Fruit fly (Drosophila melanogaster) whole organism, larva: Measurements from ENCODE around the gene eca.

Experiments
- noc ChIP-seq: fragments of 200-800 bp; sonication (Bioruptor generic); optimal IDR thresholded peaks from 3 replicates; lab custom pipeline; 2019; ENCODE audit warnings: missing biosample characterization, mild to moderate bottlenecking, missing genetic modification characterization, moderate library complexity

The eca gene

DNA sequence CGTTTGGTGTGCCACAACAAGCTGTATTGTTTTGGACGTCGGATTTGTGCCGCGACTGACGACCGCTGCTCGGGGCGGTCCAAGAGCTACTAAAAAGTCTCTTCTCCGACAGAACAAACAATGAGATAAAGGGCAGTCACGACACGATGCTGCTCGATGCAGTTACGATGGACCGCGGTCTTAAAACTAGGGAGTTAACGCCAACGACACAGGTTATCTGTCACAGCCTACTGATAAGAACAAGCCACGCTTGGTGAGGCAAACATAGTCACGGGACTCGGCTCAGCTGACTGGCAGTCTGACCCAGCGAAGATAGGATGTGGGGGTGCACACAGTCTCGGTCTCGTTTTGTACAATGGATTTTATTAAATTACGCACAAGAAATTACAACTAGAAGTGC is 1.2 kb downstream of the eca start, which contains the start of gene CG9444:
Gene CG9444 (minus strand): TSS at position 140 of the 400 bp plus-strand sequence.
- TF ChIP-seq noc (tag; lab: Kevin White, UChicago), result no peak

DNA sequence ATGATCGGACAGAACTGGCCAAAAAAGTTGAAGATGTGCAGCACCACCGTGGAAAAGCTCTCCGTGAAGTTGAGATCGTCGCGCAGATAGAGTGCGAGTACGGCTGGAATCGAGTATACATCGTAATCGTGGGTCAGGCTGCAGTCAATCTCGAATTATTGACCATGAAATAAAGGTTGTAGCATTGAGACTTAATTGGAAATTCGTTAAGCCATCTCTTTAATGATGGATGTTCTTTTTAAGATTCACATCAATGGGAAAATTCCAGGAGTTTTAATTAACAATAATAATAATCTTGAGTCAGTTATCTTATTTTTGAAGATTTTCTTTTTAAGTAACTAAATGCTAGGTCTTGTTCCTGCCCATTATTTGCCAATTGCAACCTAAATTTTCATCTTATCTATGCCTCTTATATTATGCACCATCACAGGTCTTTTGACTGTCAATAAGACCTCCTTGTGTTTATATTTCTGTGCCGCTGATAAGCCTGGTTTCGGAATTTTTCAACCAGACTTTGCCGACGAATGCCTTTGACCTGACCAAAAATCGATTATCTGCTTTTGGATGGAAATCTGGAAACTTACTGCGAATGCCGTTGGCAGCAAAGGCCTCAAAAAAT is 2.1 kb downstream of the eca start:
- TF ChIP-seq noc (tag; lab: Kevin White, UChicago), result no peak

DNA sequence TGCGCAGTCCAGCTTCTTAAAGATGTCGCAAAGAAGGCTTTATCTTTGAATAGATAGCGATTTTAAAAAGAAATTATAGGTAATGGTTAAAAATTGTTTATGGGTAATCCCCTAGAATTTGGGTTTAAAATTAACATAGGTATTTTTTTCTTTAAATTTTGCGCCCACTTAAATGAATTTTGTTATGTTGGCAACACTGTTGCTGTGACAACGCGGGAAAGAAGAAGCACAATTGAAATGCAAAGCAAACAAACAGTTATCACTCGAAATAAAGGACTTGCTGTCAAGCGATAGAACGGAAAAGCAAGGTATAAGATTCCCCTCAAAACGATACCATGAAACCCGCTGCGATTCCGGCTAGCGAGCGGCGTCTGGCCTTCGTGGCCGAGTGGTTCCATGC is 5.5 kb downstream of the eca start, which contains the start of gene nmdyn-D7:
Gene nmdyn-D7 (plus strand): TSS at position 194 of the 400 bp plus-strand sequence.
- TF ChIP-seq noc (tag; lab: Kevin White, UChicago), result no peak

DNA sequence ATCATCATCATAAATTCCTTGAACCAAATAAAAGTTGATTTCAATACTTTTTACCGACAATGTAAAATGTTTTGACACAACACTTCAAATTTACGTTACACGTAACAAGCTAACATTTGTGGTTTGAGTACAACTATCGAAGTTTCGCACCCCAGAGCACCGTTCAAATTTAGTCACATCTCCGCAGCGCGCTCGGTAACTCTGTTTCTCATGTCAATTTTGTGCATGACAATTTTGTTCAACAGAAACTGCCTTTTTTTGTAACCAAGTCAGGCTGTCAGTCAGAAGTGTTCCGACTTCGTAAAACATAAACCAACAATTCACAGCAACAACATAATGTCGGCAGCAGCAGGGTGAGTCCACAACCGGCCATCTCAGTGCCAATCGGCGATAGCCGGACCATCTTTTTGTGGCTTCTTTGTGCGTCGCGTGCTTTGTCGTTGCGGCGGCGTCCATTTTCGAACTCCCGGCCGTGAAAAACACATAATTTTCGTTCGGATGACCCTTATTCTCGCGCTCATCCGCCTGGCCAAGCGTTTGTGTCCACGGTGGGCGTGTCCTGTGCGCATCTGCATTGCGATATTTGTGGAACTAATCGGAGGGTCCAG is 7.4 kb downstream of the eca start, which contains the start of gene p23:
Gene p23 (plus strand): TSS at position 194 of the 608 bp plus-strand sequence.
- TF ChIP-seq noc (tag; lab: Kevin White, UChicago), result no peak

DNA sequence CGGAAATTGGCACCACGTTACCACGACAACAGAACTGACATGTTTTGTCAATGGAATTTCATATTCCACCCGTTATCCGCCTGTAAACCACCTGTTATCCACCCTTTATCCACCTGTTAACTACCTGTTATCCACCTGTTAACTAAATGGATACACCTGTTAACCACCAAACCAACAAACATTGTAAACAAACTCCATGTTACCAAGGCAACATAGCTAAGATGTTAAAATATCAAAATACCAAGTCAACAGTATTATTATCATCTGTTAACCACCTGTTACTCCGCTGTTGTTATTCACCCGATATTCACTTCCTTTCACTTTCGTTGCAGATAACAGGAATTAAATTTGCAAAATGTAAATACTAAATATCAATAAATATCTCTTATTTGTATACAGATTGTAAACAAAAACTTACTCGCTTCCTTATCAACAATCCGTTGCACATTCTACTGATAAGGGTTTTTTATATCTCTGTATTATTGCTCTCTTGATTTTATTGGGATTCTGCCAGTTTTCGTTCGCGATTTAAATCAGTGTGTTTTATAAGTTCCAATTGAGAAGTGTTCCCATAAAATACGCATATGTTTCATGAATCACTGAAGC is 10.2 kb downstream of the eca start, which contains the start of gene Nepl12:
Gene Nepl12 (plus strand): TSS at position 556 of the 606 bp plus-strand sequence.
- no peak for TF ChIP-seq noc (tag; lab: Kevin White, UChicago)

DNA sequence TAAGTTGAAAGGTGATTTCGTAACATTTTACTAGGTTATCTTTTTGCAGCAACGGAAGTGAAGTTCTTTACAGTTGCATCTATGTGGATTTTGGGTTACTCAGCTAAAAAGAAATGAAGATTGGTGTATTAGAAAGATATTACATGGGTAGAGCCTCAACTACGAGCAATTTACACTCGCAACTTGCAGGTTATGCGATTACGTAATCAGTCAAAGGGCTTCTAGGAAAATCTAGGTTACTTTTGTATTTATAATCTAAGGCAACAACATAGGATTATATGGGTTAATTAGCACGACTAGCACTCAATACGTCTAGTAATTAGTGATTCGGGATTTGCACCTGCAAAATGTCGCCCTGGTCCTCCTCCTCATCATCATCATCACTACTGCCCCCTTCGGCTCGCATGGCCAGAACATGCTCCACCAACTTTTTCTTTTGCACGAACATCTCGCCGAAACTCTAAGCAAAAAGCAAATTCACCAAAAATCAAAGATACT is 11.0 kb downstream of the eca start, which contains the start of gene Dhc1:
Gene Dhc1 (minus strand): TSS at position 448 of the 498 bp plus-strand sequence.
- TF ChIP-seq noc (tag; lab: Kevin White, UChicago), result no peak

DNA sequence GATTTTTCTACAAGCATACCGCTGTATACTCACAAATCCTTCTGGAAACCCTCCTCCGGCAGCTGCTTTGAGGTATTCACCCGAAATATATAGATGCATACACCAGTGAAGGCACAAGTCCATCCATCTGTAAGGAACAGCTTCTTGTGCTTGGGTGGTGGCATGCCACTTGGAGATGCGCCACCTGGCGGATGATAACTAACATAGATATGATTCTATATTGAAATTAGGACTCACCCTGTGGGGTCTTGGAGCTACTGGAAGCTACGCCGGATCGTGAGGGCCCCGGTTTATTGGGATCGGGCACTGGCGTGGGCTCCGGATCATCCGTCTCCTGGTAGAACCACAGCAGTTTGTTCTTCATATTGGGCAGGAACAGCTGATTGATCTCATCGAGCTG is 12.1 kb downstream of the eca start:
- TF ChIP-seq noc (tag; lab: Kevin White, UChicago), result no peak

DNA sequence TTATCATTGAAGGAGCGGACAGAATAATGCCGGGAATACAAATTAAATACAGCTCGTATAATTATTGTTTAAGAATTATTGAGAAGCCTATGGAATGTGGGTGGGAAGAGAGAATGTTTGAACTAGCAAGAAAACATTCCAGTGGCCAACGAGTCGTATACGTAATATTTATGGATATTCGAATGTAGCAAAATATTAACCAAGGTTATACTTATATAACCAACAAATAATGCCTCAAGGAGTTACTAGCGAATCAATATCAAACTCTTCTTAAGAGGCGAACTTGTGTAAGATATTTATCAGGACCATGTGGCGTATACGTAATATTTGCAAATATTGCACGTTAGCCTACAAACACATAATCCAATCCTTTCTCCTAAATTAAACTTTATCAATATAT is 19.9 kb downstream of the eca start:
- no peak for TF ChIP-seq noc (tag; lab: Kevin White, UChicago)

DNA sequence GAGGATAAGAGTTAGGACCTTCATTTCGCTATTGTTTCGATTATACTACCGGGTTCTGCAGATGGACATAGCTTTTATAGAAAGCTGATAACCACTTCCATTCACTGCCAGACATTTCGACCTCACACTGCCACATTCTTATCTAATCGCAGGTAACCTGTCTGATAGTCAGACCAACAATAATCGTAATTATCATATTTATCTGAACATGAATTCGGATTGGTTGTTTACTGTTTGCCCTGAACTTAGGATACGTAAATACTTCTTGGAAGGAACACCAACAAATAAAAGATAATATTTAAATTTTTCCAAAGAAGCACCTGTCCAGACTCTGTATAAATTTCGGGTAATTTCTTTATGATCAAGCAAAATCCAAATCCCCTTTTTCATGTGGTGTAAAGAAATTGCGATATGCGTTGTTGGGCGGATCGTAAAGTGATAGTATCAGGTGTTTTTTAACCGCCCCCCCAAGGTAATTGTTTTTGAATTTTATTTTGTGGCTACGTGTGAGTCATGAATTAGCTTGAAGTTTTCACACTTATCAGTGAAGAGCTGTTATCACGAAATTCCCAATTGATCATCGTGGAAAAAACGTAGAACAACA is 39.1 kb downstream of the eca start, which contains the start of gene Fst:
Gene Fst (minus strand): TSS at position 51 of the 604 bp plus-strand sequence.
- peak; percentile 68 for TF ChIP-seq noc (tag; lab: Kevin White, UChicago)

DNA sequence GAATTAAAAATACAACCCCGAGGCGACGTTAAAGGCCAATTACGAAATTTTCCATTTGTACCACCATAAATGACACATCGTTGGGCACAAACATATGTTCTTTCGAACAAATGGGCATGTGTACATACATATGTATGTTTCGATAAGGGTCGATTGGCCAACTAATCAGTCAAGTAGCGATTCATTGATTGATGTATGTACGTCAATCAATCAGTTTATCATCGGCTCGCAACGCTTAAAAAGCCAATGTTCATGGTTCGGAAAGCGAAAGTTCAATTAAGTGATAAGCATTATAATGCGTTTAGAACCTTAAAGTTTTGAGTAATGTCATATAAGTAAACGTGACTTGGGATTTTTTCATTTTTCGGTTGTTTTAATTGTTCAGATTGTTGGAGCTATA is 40.7 kb downstream of the eca start:
- TF ChIP-seq noc (tag; lab: Kevin White, UChicago), result no peak

DNA sequence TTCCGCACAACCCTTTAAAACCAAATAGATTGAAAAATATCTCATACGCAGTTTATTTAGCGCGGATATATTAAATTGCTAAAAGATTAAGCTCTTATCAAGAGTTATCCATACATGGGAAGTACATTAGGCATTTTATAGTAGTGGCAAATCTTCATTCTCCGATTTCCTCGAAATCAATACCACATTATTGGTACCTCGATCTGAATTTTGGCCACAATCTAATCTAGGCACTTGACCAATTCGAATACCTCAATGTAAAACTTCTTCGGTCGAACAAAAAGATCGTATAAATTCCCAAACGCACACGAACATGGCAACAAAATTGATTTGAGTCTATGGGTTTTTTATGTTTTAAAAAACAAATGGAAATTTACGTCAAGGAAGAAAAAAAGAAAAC is 41.3 kb downstream of the eca start:
- TF ChIP-seq noc (tag; lab: Kevin White, UChicago), result no peak

DNA sequence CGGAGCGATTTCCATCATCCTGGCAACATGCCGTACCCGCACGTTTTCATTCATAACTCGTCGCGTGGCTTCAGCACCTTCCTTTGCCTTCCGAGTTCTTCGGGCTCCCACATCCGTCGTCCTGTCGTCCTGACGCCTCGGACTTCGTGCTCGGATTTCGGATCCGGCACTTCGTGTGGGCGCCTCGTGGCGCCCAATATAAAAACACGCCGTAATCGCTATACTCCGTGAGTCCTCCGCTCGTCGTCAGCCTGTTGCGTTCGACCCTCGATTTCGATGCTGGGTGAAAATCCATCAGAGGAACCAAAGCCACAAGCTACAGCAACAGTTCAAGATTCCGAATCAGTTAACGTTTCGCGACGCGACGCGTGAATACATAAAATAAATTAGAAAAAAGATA is 45.0 kb downstream of the eca start:
- TF ChIP-seq noc (tag; lab: Kevin White, UChicago), result no peak

DNA sequence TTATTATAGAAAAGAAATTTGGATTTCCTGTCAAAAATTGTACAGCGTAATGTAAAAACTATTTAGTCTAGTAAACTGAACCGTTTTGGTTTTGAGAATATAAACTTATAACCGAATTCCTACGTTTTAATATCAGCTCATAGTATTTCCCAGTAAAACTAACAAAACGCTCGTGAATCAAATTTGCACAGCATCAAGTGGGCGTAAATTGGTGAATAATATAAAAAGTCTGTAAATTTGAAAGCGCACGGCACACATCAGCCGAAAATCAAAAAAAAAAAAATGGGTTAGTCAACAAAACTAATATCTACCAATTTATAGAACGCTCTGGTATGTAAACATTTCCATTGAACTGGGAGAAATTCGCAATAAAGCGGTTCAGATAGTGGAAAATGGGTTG is 47.4 kb downstream of the eca start, which contains the start of gene Dh44:
Gene Dh44 (plus strand): TSS at position 301 of the 400 bp plus-strand sequence.
- no peak for TF ChIP-seq noc (tag; lab: Kevin White, UChicago)

DNA sequence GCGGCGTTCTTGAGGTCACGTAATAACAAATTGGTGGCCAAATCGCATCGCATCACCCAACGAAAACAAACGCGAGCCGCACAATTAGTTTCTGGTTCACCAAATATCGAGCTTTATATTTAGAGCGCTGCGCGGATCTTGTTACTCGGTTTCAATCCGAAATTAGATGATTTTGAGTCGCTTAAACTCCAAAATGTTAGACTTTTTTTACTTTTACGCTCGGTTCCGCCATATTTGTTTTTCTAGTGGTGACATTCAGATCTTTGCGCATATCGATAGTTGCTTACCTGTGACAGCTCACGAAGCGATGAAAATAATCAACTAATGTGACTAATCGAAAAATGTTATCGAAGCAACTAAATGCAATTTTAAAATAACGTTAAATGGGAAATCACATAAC is 47.9 kb downstream of the eca start, which contains the start of gene Scm:
Gene Scm (minus strand): TSS at position 251 of the 400 bp plus-strand sequence.
- TF ChIP-seq noc (tag; lab: Kevin White, UChicago), result no peak
